Worm (Caenorhabditis elegans) whole organism, L3 larva: ENCODE results near the gene T24E12.10.

ENCODE experiments used
- aly-2 ChIP-seq: fragments of 150-350 bp; optimal IDR thresholded peaks from 2 replicates; lab custom pipeline; 2014; ENCODE audit warnings: missing biosample characterization, missing genetic modification characterization
- ama-1 ChIP-seq: fragments of 150-350 bp; optimal IDR thresholded peaks from 2 replicates; lab custom pipeline; 2018
- ceh-16 ChIP-seq: sonication (generic microtip); optimal IDR thresholded peaks from 2 replicates; lab custom pipeline; 2017; ENCODE audit warnings: missing biosample characterization, missing genetic modification characterization
- ceh-28 ChIP-seq: fragments of 150-350 bp; optimal IDR thresholded peaks from 2 replicates; lab custom pipeline; 2014; ENCODE audit warnings: missing biosample characterization, missing genetic modification reagents, missing genetic modification characterization
- ceh-82 ChIP-seq: fragments of 150-350 bp; optimal IDR thresholded peaks from 2 replicates; lab custom pipeline; 2014; ENCODE audit warnings: missing biosample characterization, missing genetic modification characterization
- ceh-9 ChIP-seq: sonication (generic microtip); optimal IDR thresholded peaks from 2 replicates; lab custom pipeline; 2018; ENCODE audit warnings: missing biosample characterization, missing genetic modification characterization
- egl-27 ChIP-seq: sonication (generic microtip); optimal IDR thresholded peaks from 4 replicates; lab custom pipeline; 2017; ENCODE audit warnings: missing biosample characterization, missing genetic modification reagents, missing genetic modification characterization
- elt-1 ChIP-seq: fragments of 150-350 bp; optimal IDR thresholded peaks from 2 replicates; lab custom pipeline; 2014; ENCODE audit warnings: missing biosample characterization, missing genetic modification characterization
- elt-2 ChIP-seq: sonication (generic microtip); optimal IDR thresholded peaks from 2 replicates; lab custom pipeline; 2016; ENCODE audit warnings: missing genetic modification reagents, mild to moderate bottlenecking, missing genetic modification characterization, missing compliant biosample characterization
- elt-3 ChIP-seq, 3 experiments: fragments of 150-350 bp in 1 of 3; sonication (generic microtip) in 2 of 3; optimal IDR thresholded peaks; 2 replicates in 2 of 3; 4 replicates in 1 of 3; lab custom pipeline; 2014 to 2017; ENCODE audit warnings: missing biosample characterization in 3 of 3, missing genetic modification characterization in 3 of 3
- eor-1 ChIP-seq, 2 experiments: fragments of 150-350 bp; optimal IDR thresholded peaks; 2 replicates each; lab custom pipeline; 2014 to 2018; ENCODE audit warnings: missing biosample characterization in 2 of 2, missing genetic modification characterization in 2 of 2
- fos-1 ChIP-seq: fragments of 150-350 bp; optimal IDR thresholded peaks from 2 replicates; lab custom pipeline; 2014; ENCODE audit warnings: missing biosample characterization, missing genetic modification characterization
- hmg-11 ChIP-seq: sonication (generic microtip); optimal IDR thresholded peaks from 2 replicates; lab custom pipeline; 2016; ENCODE audit warnings: missing genetic modification characterization, missing compliant biosample characterization
- lin-15B ChIP-seq: fragments of 150-350 bp; optimal IDR thresholded peaks from 2 replicates; lab custom pipeline; 2014; ENCODE audit warnings: missing biosample characterization, missing genetic modification characterization
- lin-39 ChIP-seq: fragments of 150-350 bp; optimal IDR thresholded peaks from 2 replicates; lab custom pipeline; 2018; ENCODE audit warnings: missing biosample characterization, missing genetic modification reagents, missing genetic modification characterization
- lsy-12 ChIP-seq: sonication (generic microtip); optimal IDR thresholded peaks from 2 replicates; lab custom pipeline; 2016; ENCODE audit warnings: mild to moderate bottlenecking, missing genetic modification characterization, missing compliant biosample characterization
- mdl-1 ChIP-seq: fragments of 150-350 bp; optimal IDR thresholded peaks from 2 replicates; lab custom pipeline; 2014; ENCODE audit warnings: missing biosample characterization, missing genetic modification characterization
- nfya-1 ChIP-seq: sonication (generic microtip); optimal IDR thresholded peaks from 2 replicates; lab custom pipeline; 2017; ENCODE audit warnings: missing genetic modification characterization, mild to moderate bottlenecking, missing compliant biosample characterization, antibody characterized with exemption, moderate library complexity; ENCODE audit not compliant: insufficient read depth
- nhr-12 ChIP-seq: fragments of 150-350 bp; optimal IDR thresholded peaks from 2 replicates; lab custom pipeline; 2014; ENCODE audit warnings: missing biosample characterization, missing genetic modification characterization
- nhr-237 ChIP-seq: fragments of 150-350 bp; optimal IDR thresholded peaks from 2 replicates; lab custom pipeline; 2014; ENCODE audit warnings: missing biosample characterization, missing genetic modification characterization
- nhr-25 ChIP-seq: sonication (generic microtip); optimal IDR thresholded peaks from 2 replicates; lab custom pipeline; 2017; ENCODE audit warnings: missing biosample characterization, missing genetic modification characterization
- nhr-28 ChIP-seq: fragments of 150-350 bp; optimal IDR thresholded peaks from 2 replicates; lab custom pipeline; 2014; ENCODE audit warnings: missing biosample characterization, missing genetic modification characterization
- pha-4 ChIP-seq: fragments of 150-350 bp; optimal IDR thresholded peaks from 2 replicates; lab custom pipeline; 2014; ENCODE audit warnings: missing biosample characterization, missing genetic modification reagents, missing genetic modification characterization
- pqm-1 ChIP-seq: fragments of 150-350 bp; optimal IDR thresholded peaks from 2 replicates; lab custom pipeline; 2017; ENCODE audit warnings: missing biosample characterization, missing genetic modification characterization, inconsistent platforms
- sea-2 ChIP-seq: fragments of 150-350 bp; sonication (generic microtip); optimal IDR thresholded peaks from 4 replicates; lab custom pipeline; 2014; ENCODE audit warnings: missing biosample characterization, missing genetic modification reagents, missing genetic modification characterization
- skn-1 ChIP-seq: fragments of 150-350 bp; optimal IDR thresholded peaks from 2 replicates; lab custom pipeline; 2014; ENCODE audit warnings: missing biosample characterization, missing genetic modification characterization
- snpc-4 ChIP-seq: fragments of 150-350 bp; optimal IDR thresholded peaks from 2 replicates; lab custom pipeline; 2014; ENCODE audit warnings: missing biosample characterization, missing genetic modification characterization
- zag-1 ChIP-seq: fragments of 150-350 bp; optimal IDR thresholded peaks from 2 replicates; lab custom pipeline; 2014; ENCODE audit warnings: missing biosample characterization, missing genetic modification characterization

T24E12.10 gene

DNA sequence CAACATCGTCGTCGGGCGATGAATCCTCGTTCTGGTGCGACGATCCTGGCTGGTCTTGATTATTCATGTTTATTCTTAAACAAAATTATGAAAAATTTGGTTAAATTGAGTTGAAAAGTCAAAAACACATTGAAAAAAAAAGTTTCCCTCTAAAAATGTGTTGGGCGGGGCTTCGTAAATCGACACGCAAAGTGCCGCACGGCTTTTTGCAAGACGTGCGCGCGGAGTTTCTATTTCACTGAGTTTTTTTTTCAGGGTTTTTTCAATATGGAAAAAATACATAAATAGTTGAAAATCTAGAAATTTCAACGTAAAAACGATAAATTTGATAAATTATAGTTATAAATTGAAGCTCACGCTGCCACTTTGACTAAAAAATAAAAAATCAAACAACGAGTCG is 35.1 kb upstream of the T24E12.10 start, which contains the start of gene F54D10.5 (continued):
- TF ChIP-seq ceh-16 (tag; lab: Kevin White, UChicago) (no peak), ama-1 (lab: Kevin White, UChicago) (no peak), eor-1 (tag; optimal IDR thresholded peaks at IDR 0.05; lab: Kevin White, UChicago) (no peak), fos-1 (no peak), mdl-1 (tag; lab: Kevin White, UChicago) (no peak), egl-27 (no peak), skn-1 (peak; percentile 14)

DNA sequence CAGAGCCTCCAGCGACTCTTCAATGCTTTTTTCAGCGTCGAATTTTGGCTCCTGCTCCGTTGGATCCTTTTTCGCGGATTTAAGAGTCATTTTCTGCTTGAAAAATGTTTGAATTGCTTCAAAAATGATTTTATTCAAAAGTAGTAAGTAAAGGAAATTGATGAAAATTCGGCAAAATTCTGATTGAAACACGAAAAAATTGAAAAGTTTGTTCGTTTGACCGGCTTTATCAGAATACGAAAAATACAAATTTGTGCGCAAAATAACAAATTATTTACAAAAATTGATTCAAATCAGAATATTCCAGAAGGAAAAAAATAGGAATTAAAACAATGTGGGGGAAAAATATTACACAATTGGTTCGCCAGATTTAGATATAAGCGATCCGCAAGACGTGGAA is 33.9 kb upstream of the T24E12.10 start, which contains the start of gene F54D10.4:
F54D10.4 (minus strand) TSS at position 101 of the 400 bp plus-strand sequence.
- TF ChIP-seq ceh-82 (tag; lab: Kevin White, UChicago) (no peak), nhr-12 (tag; lab: Kevin White, UChicago) (no peak), fos-1 (no peak)

DNA sequence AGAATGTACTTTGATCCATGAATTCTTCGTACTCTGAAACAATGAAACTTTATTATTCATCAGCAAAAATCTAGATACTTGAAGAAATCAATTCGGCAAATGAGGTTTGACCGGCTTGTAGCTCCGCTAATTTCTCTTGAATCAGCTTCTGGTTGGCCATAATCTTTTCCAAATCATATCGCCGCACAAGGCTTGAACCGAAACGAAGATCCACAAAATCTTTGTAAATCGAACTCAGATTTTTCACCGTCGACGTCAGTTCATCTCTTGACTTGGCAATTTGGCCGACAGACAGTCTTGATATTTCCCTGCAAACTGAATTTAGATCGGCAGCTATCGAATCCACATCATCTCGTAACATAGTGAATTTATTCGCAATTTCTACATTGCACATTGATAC is 32.5 kb upstream of the T24E12.10 start:
- TF ChIP-seq ceh-9 (tag; lab: Kevin White, UChicago), result no peak
- no peak for TF ChIP-seq pha-4
- TF ChIP-seq nfya-1 (tag; lab: Kevin White, UChicago), result no peak
- TF ChIP-seq nhr-28 (tag; lab: Kevin White, UChicago), result no peak
- no peak for TF ChIP-seq lin-39 (tag; lab: Kevin White, UChicago)
- no peak for TF ChIP-seq hmg-11 (tag; lab: Kevin White, UChicago)

DNA sequence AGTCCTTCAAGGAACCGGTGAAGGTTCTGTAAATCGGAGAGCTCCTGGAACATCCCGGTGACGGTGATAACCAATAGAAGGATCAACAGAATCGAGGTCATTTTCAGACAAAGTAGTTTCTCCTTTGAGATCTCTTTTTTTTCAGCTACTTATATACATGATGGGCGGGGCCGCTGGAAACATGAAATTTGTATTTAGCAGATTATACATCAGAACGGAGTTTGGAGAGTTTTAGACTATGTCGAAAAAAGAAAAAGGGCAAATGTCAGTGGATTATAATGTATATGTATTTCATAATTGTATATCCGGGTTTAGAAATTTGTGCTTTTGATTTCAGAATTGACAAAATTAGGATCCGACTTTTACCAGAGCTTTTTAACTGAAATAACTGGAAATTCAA is 30.2 kb upstream of the T24E12.10 start, which contains the start of gene ins-32:
ins-32 (minus strand) TSS at position 101 of the 400 bp plus-strand sequence.
- TF ChIP-seq elt-3 (tag; optimal IDR thresholded peaks at IDR 0.05; lab: Kevin White, UChicago) (no peak), aly-2 (tag; lab: Kevin White, UChicago) (no peak), lsy-12 (no peak), nhr-237 (no peak), pqm-1 (tag; lab: Kevin White, UChicago) (no peak), sea-2 (GFP tag; lab: Kevin White, UChicago) (no peak), lin-15B (tag; lab: Kevin White, UChicago) (no peak), egl-27 (no peak), ceh-16 (tag; lab: Kevin White, UChicago) (no peak)

DNA sequence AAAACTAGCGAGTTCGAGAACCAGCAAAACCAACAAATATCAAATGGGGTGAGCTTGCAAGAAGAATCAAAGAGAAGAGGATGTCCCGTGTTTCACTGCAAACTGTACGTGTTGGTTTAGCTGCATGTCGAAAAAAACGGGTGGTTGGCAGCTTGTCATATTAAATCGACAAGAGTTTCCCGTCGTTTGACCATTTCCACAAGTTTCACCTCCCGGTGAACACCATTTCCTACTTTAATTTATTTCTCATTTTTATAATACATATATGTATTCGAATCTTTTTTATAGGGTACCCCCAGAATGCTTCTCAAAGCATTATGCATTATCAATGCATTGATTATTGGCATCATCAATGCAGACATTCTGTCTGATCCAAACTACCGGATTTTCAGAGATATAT is 22.3 kb upstream of the T24E12.10 start, which contains the start of gene Y8A9A.2:
Y8A9A.2 (plus strand) TSS at position 301 of the 400 bp plus-strand sequence.
- no peak for TF ChIP-seq zag-1
- TF ChIP-seq lin-39 (tag; lab: Kevin White, UChicago), result no peak
- no peak for TF ChIP-seq elt-3 (tag; optimal IDR thresholded peaks at IDR 0.05; lab: Kevin White, UChicago)
- no peak for TF ChIP-seq ceh-82 (tag; lab: Kevin White, UChicago)
- TF ChIP-seq snpc-4 (tag; lab: Kevin White, UChicago), result no peak
- no peak for TF ChIP-seq mdl-1 (tag; lab: Kevin White, UChicago)
- no peak for TF ChIP-seq fos-1

DNA sequence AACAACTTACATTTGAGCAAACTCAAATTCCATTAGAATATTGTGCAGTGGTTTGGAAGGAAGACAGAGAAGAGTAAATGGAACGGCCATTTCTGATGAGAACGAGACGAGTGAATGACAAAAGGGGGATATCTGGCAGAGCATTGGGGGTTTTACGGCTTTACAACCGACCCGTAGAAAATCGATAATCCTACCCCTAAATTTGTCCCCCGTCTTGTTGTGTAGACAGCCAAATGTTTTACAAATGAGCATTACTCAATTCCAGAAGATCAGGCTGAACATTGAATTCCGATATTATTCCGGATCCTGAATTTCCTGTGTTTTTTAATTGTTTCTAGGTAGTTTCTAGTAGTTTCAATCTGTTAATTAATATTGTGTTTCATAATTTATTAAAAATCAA is 20.3 kb upstream of the T24E12.10 start, which contains the start of gene fbxb-99:
fbxb-99 (minus strand) TSS at position 101 of the 400 bp plus-strand sequence.
- TF ChIP-seq ceh-28 (no peak), elt-1 (tag; lab: Kevin White, UChicago) (no peak), ceh-16 (tag; lab: Kevin White, UChicago) (no peak)
- TF ChIP-seq, all 47 proteins: peak for 0

DNA sequence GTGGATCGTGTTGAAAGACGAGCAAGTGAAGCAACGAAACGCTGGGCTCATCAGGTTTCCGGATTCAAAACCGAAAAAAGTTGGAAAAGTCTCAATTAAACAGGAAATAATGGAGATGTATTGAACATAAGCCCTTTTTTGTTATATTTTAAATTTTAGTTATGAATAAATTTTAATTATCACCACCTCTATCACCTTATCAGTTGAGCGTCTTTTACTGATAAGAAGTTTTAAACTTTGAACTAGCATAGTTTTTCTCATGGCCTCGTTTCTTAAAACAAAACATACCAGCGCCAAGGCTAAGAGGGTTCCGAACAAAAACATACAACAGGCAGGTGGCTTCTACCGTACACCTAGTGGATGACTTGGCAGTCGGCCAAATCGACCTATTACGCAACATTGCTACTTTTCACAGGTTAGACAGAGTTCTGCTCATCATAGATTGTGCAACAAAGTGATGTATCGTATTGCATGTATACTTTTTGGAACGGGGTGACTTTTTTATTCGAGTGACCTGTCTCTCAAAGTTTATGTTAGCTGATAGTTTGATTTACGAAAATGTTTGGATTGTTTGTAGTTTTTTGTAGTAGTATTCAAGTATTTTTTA is 15.4 kb upstream of the T24E12.10 start:
- no peak for TF ChIP-seq nhr-25 (tag; lab: Kevin White, UChicago)
- peak; percentile 7 for TF ChIP-seq pqm-1 (tag; lab: Kevin White, UChicago)
- TF ChIP-seq elt-2, result peak; percentile 58
- TF ChIP-seq fos-1, result no peak
- no peak for TF ChIP-seq snpc-4 (tag; lab: Kevin White, UChicago)
- TF ChIP-seq ceh-28, result no peak
- TF ChIP-seq sea-2 (GFP tag; lab: Kevin White, UChicago), result no peak
